Worm (Caenorhabditis elegans) whole organism, L2 larva: ENCODE measurements around the gene F35H12.6.

ENCODE experiments used
- R02D3.7 ChIP-seq: fragments of 150-350 bp; optimal IDR thresholded peaks from 2 replicates; lab custom pipeline; 2014; ENCODE audit warnings: missing biosample characterization, missing genetic modification characterization
- aly-2 ChIP-seq: fragments of 150-350 bp; optimal IDR thresholded peaks from 2 replicates; lab custom pipeline; 2014; ENCODE audit warnings: missing biosample characterization, missing genetic modification characterization
- egl-27 ChIP-seq: sonication (generic microtip); optimal IDR thresholded peaks from 3 replicates; lab custom pipeline; 2017; ENCODE audit warnings: missing biosample characterization, missing genetic modification reagents, missing genetic modification characterization
- fos-1 ChIP-seq: fragments of 150-350 bp; optimal IDR thresholded peaks from 2 replicates; lab custom pipeline; 2014; ENCODE audit warnings: missing biosample characterization, missing genetic modification characterization
- lin-11 ChIP-seq: fragments of 150-350 bp; sonication (generic microtip); optimal IDR thresholded peaks from 2 replicates; lab custom pipeline; 2014; ENCODE audit warnings: missing biosample characterization, missing genetic modification characterization, inconsistent platforms, mixed read lengths
- lin-39 ChIP-seq: fragments of 150-350 bp; optimal IDR thresholded peaks from 2 replicates; lab custom pipeline; 2014; ENCODE audit warnings: missing biosample characterization, missing genetic modification reagents, missing genetic modification characterization
- nhr-12 ChIP-seq: fragments of 150-350 bp; optimal IDR thresholded peaks from 2 replicates; lab custom pipeline; 2014; ENCODE audit warnings: missing biosample characterization, missing genetic modification characterization
- nhr-25 ChIP-seq: fragments of 150-350 bp; sonication (generic microtip); optimal IDR thresholded peaks from 3 replicates; lab custom pipeline; 2014; ENCODE audit warnings: missing biosample characterization, missing genetic modification characterization
- nhr-77 ChIP-seq: fragments of 150-350 bp; optimal IDR thresholded peaks from 2 replicates; lab custom pipeline; 2014; ENCODE audit warnings: missing biosample characterization, missing genetic modification characterization
- skn-1 ChIP-seq: sonication (generic microtip); optimal IDR thresholded peaks from 2 replicates; lab custom pipeline; 2017; ENCODE audit warnings: missing biosample characterization, missing genetic modification characterization
- unc-62 ChIP-seq: fragments of 150-350 bp; optimal IDR thresholded peaks from 2 replicates; lab custom pipeline; 2014; ENCODE audit warnings: missing biosample characterization, missing genetic modification reagents, missing genetic modification characterization
- ztf-1 ChIP-seq: fragments of 200-800 bp; sonication (Bioruptor generic); conservative IDR thresholded peaks from 2 replicates; pipeline ENCODE4 v1.3.6; 2022; ENCODE audit warnings: missing genetic modification characterization, missing compliant biosample characterization
- ztf-11 ChIP-seq: sonication (generic microtip); optimal IDR thresholded peaks from 2 replicates; lab custom pipeline; 2017; ENCODE audit warnings: missing biosample characterization, missing genetic modification characterization

DNA sequence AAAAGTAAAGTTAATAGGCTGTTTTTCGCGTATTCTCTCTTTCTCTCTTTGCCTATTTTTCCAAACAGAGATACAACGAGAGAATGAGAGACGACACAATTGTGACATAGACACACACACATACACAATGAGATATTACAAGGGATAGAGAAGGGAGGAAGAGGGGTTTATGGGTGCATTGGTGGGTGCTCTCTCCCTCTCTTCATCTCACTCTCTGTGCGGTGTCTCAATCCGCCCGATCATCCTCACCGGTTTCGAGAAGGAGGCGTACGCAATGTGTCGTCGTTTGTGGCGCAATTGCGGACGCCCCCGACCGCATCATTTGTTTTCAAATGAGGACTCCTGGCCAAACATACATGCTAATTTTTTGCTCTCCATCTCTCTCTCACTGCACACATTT lies 36.4 kb downstream of the F35H12.6 start:
- TF ChIP-seq unc-62 (GFP tag; lab: Kevin White, UChicago) (peak; percentile 51), ztf-11 (tag; lab: Kevin White, UChicago) (peak; percentile 44), nhr-25 (tag; lab: Kevin White, UChicago) (peak; percentile 75), lin-39 (tag; lab: Kevin White, UChicago) (peak; percentile 71), fos-1 (peak; percentile 84), nhr-77 (no peak), nhr-12 (tag; lab: Kevin White, UChicago) (no peak), aly-2 (tag; lab: Kevin White, UChicago) (peak; percentile 73), ztf-1 (no peak), R02D3.7 (tag; lab: Kevin White, UChicago) (no peak), skn-1 (tag; lab: Kevin White, UChicago) (peak; percentile 54), egl-27 (tag; lab: Kevin White, UChicago) (peak; percentile 94), lin-11 (tag; lab: Kevin White, UChicago) (peak; percentile 83)
